Worm (Caenorhabditis elegans): ENCODE results near the gene K11D12.12.

Gene K11D12.12

ce11 chrV:5032176-5032575 is 19.9 kb upstream of the K11D12.12 start:
- no peak for TF ChIP-seq zag-1 (tag; optimal IDR thresholded peaks at IDR 0.05)
- no peak for TF ChIP-seq mef-2 (tag; optimal IDR thresholded peaks at IDR 0.05)
- TF ChIP-seq fkh-10 (GFP tag; optimal IDR thresholded peaks at IDR 0.05), result no peak
- no peak for TF ChIP-seq elt-2 (tag; optimal IDR thresholded peaks at IDR 0.05)
- TF ChIP-seq tbx-2 (tag; optimal IDR thresholded peaks at IDR 0.05), result peak; percentile 7
- peak in 1 of 6 experiments; percentile 42 for TF ChIP-seq elt-3 (tag; optimal IDR thresholded peaks at IDR 0.05)
- peak; percentile 58 for TF ChIP-seq snu-23 (GFP tag; optimal IDR thresholded peaks at IDR 0.05)
- peak in 1 of 2 experiments; percentile 41 for TF ChIP-seq lin-35 (GFP tag; optimal IDR thresholded peaks at IDR 0.05)
- TF ChIP-seq nhr-71 (tag; optimal IDR thresholded peaks at IDR 0.05), result peak; percentile 57
- peak in 2 of 3 experiments; percentile 14 to 27 for TF ChIP-seq dpl-1 (GFP tag; optimal IDR thresholded peaks at IDR 0.05)
- no peak for TF ChIP-seq pax-3 (tag; optimal IDR thresholded peaks at IDR 0.05)
- no peak for TF ChIP-seq C34B4.2 (tag; optimal IDR thresholded peaks at IDR 0.05)
- peak; percentile 88 for TF ChIP-seq nhr-85 (tag)
- no peak for TF ChIP-seq hlh-17 (GFP tag; optimal IDR thresholded peaks at IDR 0.05; ENCODE audit: borderline replicate concordance)
- peak; percentile 69 for TF ChIP-seq lin-14 (GFP tag; optimal IDR thresholded peaks at IDR 0.05)
- TF ChIP-seq mdl-1 (tag; optimal IDR thresholded peaks at IDR 0.05), result peak in 1 of 2 experiments; percentile 86
- TF ChIP-seq rnt-1 (tag; optimal IDR thresholded peaks at IDR 0.05), result peak; percentile 50
- no peak for TF ChIP-seq nhr-47 (tag; optimal IDR thresholded peaks at IDR 0.05)
- TF ChIP-seq blmp-1 (tag; optimal IDR thresholded peaks at IDR 0.05), result peak; percentile 29
- TF ChIP-seq hlh-4 (tag; optimal IDR thresholded peaks at IDR 0.05), result no peak
- TF ChIP-seq grh-1 (GFP tag; IDR thresholded peaks at IDR 0.05), result no peak
- TF ChIP-seq nhr-20 (tag; optimal IDR thresholded peaks at IDR 0.05), result peak; percentile 42
- peak; percentile 4 to 16 for TF ChIP-seq efl-1 (optimal IDR thresholded peaks at IDR 0.05)
- no peak for TF ChIP-seq efl-1 (GFP tag; optimal IDR thresholded peaks at IDR 0.05 in 1 of 2)
- no peak for TF ChIP-seq ces-1 (GFP tag; optimal IDR thresholded peaks at IDR 0.05)

DNA sequence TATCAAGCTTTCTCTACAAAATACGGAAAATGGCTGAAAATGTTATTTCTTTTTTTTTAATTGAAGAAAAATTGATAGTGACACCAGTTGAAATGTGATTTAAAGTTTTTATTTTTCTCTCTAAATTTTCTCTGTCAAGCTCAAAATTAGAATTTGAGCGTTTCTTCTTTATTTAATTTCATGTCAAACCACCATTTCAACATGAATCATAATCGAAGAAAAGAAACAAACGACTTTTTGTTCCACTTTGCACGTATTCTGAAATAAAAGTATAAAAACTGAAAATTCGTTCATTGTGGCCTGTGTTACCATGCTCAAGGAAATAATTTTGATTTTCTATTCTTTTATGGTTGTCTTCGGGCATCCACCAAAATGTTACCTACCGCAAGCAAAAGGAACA is 19.0 kb upstream of the K11D12.12 start, which contains the start of gene K11D12.13:
TSS of gene K11D12.13 (plus strand) at position 301 of the 400 bp plus-strand sequence.
- no peak for TF ChIP-seq vab-15 (tag; optimal IDR thresholded peaks at IDR 0.05)
- no peak for TF ChIP-seq unc-130 (tag; optimal IDR thresholded peaks at IDR 0.05)
- no peak for TF ChIP-seq skn-1 (tag; optimal IDR thresholded peaks at IDR 0.05)
- no peak for TF ChIP-seq lir-3 (tag; optimal IDR thresholded peaks at IDR 0.05; ENCODE audit: poor library complexity)
- TF ChIP-seq fos-1 (tag; optimal IDR thresholded peaks at IDR 0.05), result no peak
- no peak for TF ChIP-seq nhr-84 (tag; optimal IDR thresholded peaks at IDR 0.05)

ce11 chrV:5035058-5035457 is 17.0 kb upstream of the K11D12.12 start, which contains the start of gene K11D12.6:
TSS of gene K11D12.6 (minus strand) at chrV:5035158.
- TF ChIP-seq fkh-8 (tag; optimal IDR thresholded peaks at IDR 0.05) (no peak), snu-23 (GFP tag; optimal IDR thresholded peaks at IDR 0.05) (no peak), ztf-4 (tag; optimal IDR thresholded peaks at IDR 0.05) (no peak), hlh-4 (tag; optimal IDR thresholded peaks at IDR 0.05) (no peak), jun-1 (tag; optimal IDR thresholded peaks at IDR 0.05) (no peak), zip-4 (GFP tag; optimal IDR thresholded peaks at IDR 0.05) (no peak), grh-1 (GFP tag; IDR thresholded peaks at IDR 0.05) (no peak), ceh-90 (tag; optimal IDR thresholded peaks at IDR 0.05) (no peak)

- TF ChIP-seq skn-1 (tag; optimal IDR thresholded peaks at IDR 0.05) (no peak), efl-3 (GFP tag; optimal IDR thresholded peaks at IDR 0.05) (no peak), ama-1 (optimal IDR thresholded peaks at IDR 0.05) (no peak), sup-37 (GFP tag; optimal IDR thresholded peaks at IDR 0.05) (no peak), ceh-8 (GFP tag; optimal IDR thresholded peaks at IDR 0.05) (no peak), ceh-63 (GFP tag; optimal IDR thresholded peaks at IDR 0.05) (no peak), nhr-47 (tag; optimal IDR thresholded peaks at IDR 0.05) (no peak)
These were observed 15.7 kb upstream of the K11D12.12 start, which contains the start of gene K11D12.7 for ce11 chrV:5036364-5036763. TSS of gene K11D12.7 (minus strand) at chrV:5036464.

All from whole organism, L1 larva.